Fruit fly (Drosophila melanogaster) whole organism, prepupa: ENCODE measurements around the gene CG17666.

Experiments
- CG10631 ChIP-seq: fragments of 200-800 bp; sonication (Bioruptor generic); optimal IDR thresholded peaks from 2 replicates; lab custom pipeline; 2016; ENCODE audit warnings: missing biosample characterization, missing genetic modification characterization
- CG11762 ChIP-seq: fragments of 200-800 bp; sonication (Bioruptor generic); optimal IDR thresholded peaks from 3 replicates; lab custom pipeline; 2016; ENCODE audit warnings: missing biosample characterization, missing genetic modification characterization; ENCODE audit not compliant: insufficient read depth
- CG16779 ChIP-seq: fragments of 200-800 bp; sonication (Bioruptor generic); optimal IDR thresholded peaks from 3 replicates; lab custom pipeline; 2017; ENCODE audit warnings: missing biosample characterization, mild to moderate bottlenecking, missing genetic modification characterization
- CG3032 ChIP-seq: fragments of 200-800 bp; optimal IDR thresholded peaks from 2 replicates; lab custom pipeline; 2019; ENCODE audit warnings: missing biosample characterization, mild to moderate bottlenecking, missing genetic modification characterization, moderate library complexity
- CG31627 ChIP-seq: fragments of 200-800 bp; sonication (Bioruptor generic); optimal IDR thresholded peaks from 3 replicates; lab custom pipeline; 2016; ENCODE audit warnings: missing biosample characterization, missing genetic modification characterization
- CG6792 ChIP-seq: fragments of 200-800 bp; sonication (Bioruptor generic); optimal IDR thresholded peaks from 3 replicates; lab custom pipeline; 2016; ENCODE audit warnings: missing biosample characterization, missing genetic modification characterization
- Ets96B ChIP-seq: fragments of 200-800 bp; optimal IDR thresholded peaks from 2 replicates; lab custom pipeline; 2019; ENCODE audit warnings: missing biosample characterization, mild to moderate bottlenecking, missing genetic modification characterization, moderate library complexity
- Gug ChIP-seq: fragments of 200-800 bp; sonication (Bioruptor generic); IDR thresholded peaks from 2 replicates; pipeline ENCODE4 v1.3.6; 2022; ENCODE audit warnings: missing biosample characterization, missing genetic modification characterization
- fd85E ChIP-seq: fragments of 200-800 bp; sonication (Bioruptor generic); optimal IDR thresholded peaks from 3 replicates; lab custom pipeline; 2016; ENCODE audit warnings: missing biosample characterization, missing genetic modification characterization
- lz ChIP-seq: fragments of 200-800 bp; sonication (Bioruptor generic); optimal IDR thresholded peaks from 3 replicates; lab custom pipeline; 2016; ENCODE audit warnings: missing biosample characterization, missing genetic modification characterization
- spab ChIP-seq: fragments of 200-800 bp; sonication (Bioruptor generic); optimal IDR thresholded peaks from 2 replicates; lab custom pipeline; 2017; ENCODE audit warnings: missing biosample characterization, mild to moderate bottlenecking, missing genetic modification characterization, missing genetic modification reagents

DNA sequence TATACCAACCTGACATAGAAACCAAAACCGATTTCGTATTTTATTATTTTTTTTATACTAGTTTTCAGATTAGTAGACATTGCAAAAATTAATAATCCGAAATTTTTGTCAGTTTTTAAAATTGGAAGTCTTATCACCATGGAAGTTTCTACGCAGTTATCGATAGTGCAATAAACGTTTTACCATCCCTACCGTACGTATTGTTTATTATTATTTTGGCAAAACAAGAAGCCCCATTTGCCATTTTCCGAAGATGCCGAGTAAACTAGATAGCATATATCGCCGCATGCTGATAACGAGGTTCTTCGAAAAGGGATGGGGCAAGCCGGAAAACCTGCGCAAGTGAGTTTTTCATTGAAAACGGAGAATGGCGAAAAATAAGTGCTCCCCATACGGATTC lies 39.5 kb upstream of the CG17666 start, which contains the start of gene CG32112:
- TF ChIP-seq spab (GFP tag; lab: Kevin White, UChicago): no peak
- TF ChIP-seq CG3032 (tag; lab: Kevin White, UChicago): no peak
- no peak for TF ChIP-seq CG10631 (GFP tag; lab: Kevin White, UChicago)
- TF ChIP-seq fd85E (GFP tag; lab: Kevin White, UChicago): no peak
- no peak for TF ChIP-seq CG11762
- TF ChIP-seq CG16779 (tag; lab: Kevin White, UChicago): no peak
- no peak for TF ChIP-seq CG31627 (GFP tag; lab: Kevin White, UChicago)
- TF ChIP-seq Ets96B (tag; lab: Kevin White, UChicago): no peak
- TF ChIP-seq lz (GFP tag; lab: Kevin White, UChicago): no peak
- TF ChIP-seq Gug (GFP tag; lab: Robert Waterston, UW): no peak
- no peak for TF ChIP-seq CG6792 (GFP tag; lab: Kevin White, UChicago)
